Fruit fly (Drosophila melanogaster) whole organism, pupa: ENCODE results near the gene cona.
A peak's percentile ranks its signal among the peaks of the same experiment; 100 is the strongest.

Source experiments
- CG10348 ChIP-seq: fragments of 200-800 bp; sonication (Bioruptor generic); IDR thresholded peaks from 2 replicates; pipeline ENCODE4 v1.3.6; 2022; ENCODE audit warnings: missing biosample characterization, missing genetic modification characterization
- CG12605 ChIP-seq: fragments of 200-800 bp; sonication (Bioruptor generic); IDR thresholded peaks from 2 replicates; pipeline ENCODE4 v1.3.6; 2022; ENCODE audit warnings: missing biosample characterization, missing genetic modification characterization
- CG13204 ChIP-seq: fragments of 200-800 bp; sonication (Bioruptor generic); optimal IDR thresholded peaks from 2 replicates; lab custom pipeline; 2018; ENCODE audit warnings: missing biosample characterization, mild to moderate bottlenecking, missing genetic modification characterization, moderate library complexity
- CG14655 ChIP-seq: fragments of 200-800 bp; sonication (Bioruptor generic); optimal IDR thresholded peaks from 3 replicates; lab custom pipeline; 2017; ENCODE audit warnings: mild to moderate bottlenecking, missing biosample characterization, missing genetic modification reagents, missing genetic modification characterization
- CG15710 ChIP-seq: fragments of 200-800 bp; sonication (Bioruptor generic); optimal IDR thresholded peaks from 2 replicates; lab custom pipeline; 2018; ENCODE audit warnings: missing biosample characterization, mild to moderate bottlenecking, missing genetic modification characterization, moderate library complexity
- CG17806 ChIP-seq: fragments of 200-800 bp; sonication (Bioruptor generic); optimal IDR thresholded peaks from 2 replicates; lab custom pipeline; 2018; ENCODE audit warnings: missing biosample characterization, mild to moderate bottlenecking, missing genetic modification characterization, moderate library complexity
- CG32121 ChIP-seq: fragments of 200-800 bp; sonication (Bioruptor generic); IDR thresholded peaks from 2 replicates; pipeline ENCODE4 v1.3.6; 2022; ENCODE audit warnings: missing biosample characterization, missing genetic modification characterization
- CG34367 ChIP-seq: fragments of 200-800 bp; sonication (Bioruptor generic); optimal IDR thresholded peaks from 2 replicates; lab custom pipeline; 2018; ENCODE audit warnings: missing biosample characterization, mild to moderate bottlenecking, missing genetic modification characterization
- CG4496 ChIP-seq: fragments of 200-800 bp; sonication (Bioruptor generic); IDR thresholded peaks from 3 replicates; pipeline ENCODE4 v1.3.6; 2022; ENCODE audit warnings: missing biosample characterization, missing genetic modification characterization
- CG8159 ChIP-seq: fragments of 200-800 bp; sonication (Bioruptor generic); optimal IDR thresholded peaks from 3 replicates; lab custom pipeline; 2018; ENCODE audit warnings: missing biosample characterization, mild to moderate bottlenecking, missing genetic modification characterization, moderate library complexity
- CG8301 ChIP-seq: fragments of 200-800 bp; sonication (Bioruptor generic); optimal IDR thresholded peaks from 2 replicates; lab custom pipeline; 2018; ENCODE audit warnings: missing biosample characterization, mild to moderate bottlenecking, missing genetic modification characterization
- CG9948 ChIP-seq: fragments of 200-800 bp; sonication (Bioruptor generic); optimal IDR thresholded peaks from 2 replicates; lab custom pipeline; 2018; ENCODE audit warnings: missing biosample characterization, mild to moderate bottlenecking, missing genetic modification characterization, moderate library complexity
- D1 ChIP-seq: fragments of 200-800 bp; sonication (Bioruptor generic); optimal IDR thresholded peaks from 2 replicates; lab custom pipeline; 2018; ENCODE audit warnings: missing biosample characterization, mild to moderate bottlenecking, missing genetic modification characterization, moderate library complexity
- EcR ChIP-seq: fragments of 200-800 bp; sonication (Bioruptor generic); optimal IDR thresholded peaks from 3 replicates; lab custom pipeline; 2019; ENCODE audit warnings: missing biosample characterization, missing genetic modification characterization, mild to moderate bottlenecking, moderate library complexity, missing genetic modification reagents
- Ets98B ChIP-seq: fragments of 200-800 bp; sonication (Bioruptor generic); IDR thresholded peaks from 2 replicates; pipeline ENCODE4 v1.3.6; 2022; ENCODE audit warnings: missing biosample characterization, missing genetic modification characterization
- Pif1A ChIP-seq: fragments of 200-800 bp; sonication (Bioruptor generic); optimal IDR thresholded peaks from 3 replicates; lab custom pipeline; 2016; ENCODE audit warnings: missing biosample characterization, missing genetic modification characterization
- Pif1B ChIP-seq: fragments of 200-800 bp; sonication (Bioruptor generic); optimal IDR thresholded peaks from 3 replicates; lab custom pipeline; 2016; ENCODE audit warnings: missing biosample characterization, missing genetic modification characterization
- Snoo ChIP-seq: fragments of 200-800 bp; sonication (Bioruptor generic); optimal IDR thresholded peaks from 3 replicates; lab custom pipeline; 2017; ENCODE audit warnings: missing biosample characterization, mild to moderate bottlenecking, missing genetic modification characterization, inconsistent platforms
- fd96Ca ChIP-seq: fragments of 200-800 bp; sonication (Bioruptor generic); IDR thresholded peaks from 3 replicates; pipeline ENCODE4 v1.3.6; 2022; ENCODE audit warnings: missing biosample characterization, missing genetic modification characterization
- gl ChIP-seq: fragments of 200-800 bp; sonication (Bioruptor generic); optimal IDR thresholded peaks from 2 replicates; lab custom pipeline; 2018; ENCODE audit warnings: missing biosample characterization, mild to moderate bottlenecking, missing genetic modification characterization
- rn ChIP-seq: fragments of 200-800 bp; sonication (Bioruptor generic); IDR thresholded peaks from 2 replicates; pipeline ENCODE4 v1.3.6; 2022; ENCODE audit warnings: missing biosample characterization, missing genetic modification characterization

The cona gene

dm6 chr3R:18384972-18385371 is 656 bp upstream of the cona start, which contains the start of gene CG14309:
TSS of gene CG14309 (minus strand) at chr3R:18385072.
- TF ChIP-seq rn (no peak), CG8159 (tag; lab: Kevin White, UChicago) (no peak), Pif1B (GFP tag; lab: Kevin White, UChicago) (no peak)

dm6 chr3R:18389790-18390189 is 4.2 kb downstream of the cona start, which contains the start of gene Vha100-4:
TSS of gene Vha100-4 (minus strand) at chr3R:18389805.
- TF ChIP-seq CG14655 (GFP tag; lab: Kevin White, UChicago) (no peak), fd96Ca (no peak), CG13204 (GFP tag; lab: Kevin White, UChicago) (no peak), Pif1B (GFP tag; lab: Kevin White, UChicago) (no peak), Pif1A (no peak), CG15710 (tag; lab: Kevin White, UChicago) (no peak), Snoo (tag; lab: Kevin White, UChicago) (no peak), D1 (no peak), CG17806 (tag; lab: Kevin White, UChicago) (no peak), rn (no peak), EcR (no peak), Ets98B (GFP tag; lab: Robert Waterston, UW) (no peak)

dm6 chr3R:18393436-18393835 is 7.8 kb downstream of the cona start:
- TF ChIP-seq CG32121 (GFP tag; lab: Robert Waterston, UW) (peak; percentile 69; the same call in 1 of the 2 replicates), CG13204 (GFP tag; lab: Kevin White, UChicago) (peak; percentile 36), CG34367 (peak; percentile 40), rn (peak; percentile 44; the same call in 1 of the 2 replicates), CG8301 (no peak), D1 (no peak), Pif1A (peak; percentile 63), CG9948 (tag; lab: Kevin White, UChicago) (no peak), CG4496 (GFP tag; lab: Robert Waterston, UW) (no peak), EcR (peak; percentile 1), CG8159 (tag; lab: Kevin White, UChicago) (peak; percentile 52), CG10348 (GFP tag; lab: Robert Waterston, UW) (no peak), CG12605 (GFP tag; lab: Robert Waterston, UW) (peak; percentile 54), gl (tag; lab: Kevin White, UChicago) (peak; percentile 44), CG17806 (tag; lab: Kevin White, UChicago) (peak; percentile 36), fd96Ca (no peak), Snoo (tag; lab: Kevin White, UChicago) (no peak), Ets98B (GFP tag; lab: Robert Waterston, UW) (peak; percentile 75), CG14655 (GFP tag; lab: Kevin White, UChicago) (no peak), Pif1B (GFP tag; lab: Kevin White, UChicago) (peak; percentile 35), CG15710 (tag; lab: Kevin White, UChicago) (peak; percentile 71)

dm6 chr3R:18394876-18395275 is 9.2 kb downstream of the cona start:
- TF ChIP-seq CG4496 (GFP tag; lab: Robert Waterston, UW) (0 out of 3 replicates have a peak, but pooled peaks have one; percentile 32), EcR (peak; percentile 86), CG14655 (GFP tag; lab: Kevin White, UChicago) (no peak)

dm6 chr3R:18395694-18396093 is 10.1 kb downstream of the cona start:
- no peak for TF ChIP-seq CG34367
- TF ChIP-seq EcR, result no peak

- peak; percentile 94 for TF ChIP-seq rn
- peak; percentile 97 for TF ChIP-seq Ets98B (GFP tag; lab: Robert Waterston, UW)
- TF ChIP-seq D1, result peak; percentile 93
- TF ChIP-seq CG8301, result peak; percentile 98
- TF ChIP-seq CG8159 (tag; lab: Kevin White, UChicago), result peak; percentile 98
- peak; percentile 97 for TF ChIP-seq Pif1A
- peak; percentile 97 for TF ChIP-seq CG17806 (tag; lab: Kevin White, UChicago)
- peak; percentile 98 for TF ChIP-seq CG14655 (GFP tag; lab: Kevin White, UChicago)
- peak; percentile 80 for TF ChIP-seq EcR
- TF ChIP-seq CG12605 (GFP tag; lab: Robert Waterston, UW), result peak; percentile 88
- peak; percentile 98 for TF ChIP-seq CG4496 (GFP tag; lab: Robert Waterston, UW)
- TF ChIP-seq CG10348 (GFP tag; lab: Robert Waterston, UW), result peak; percentile 93
- peak; percentile 98 for TF ChIP-seq gl (tag; lab: Kevin White, UChicago)
- peak; percentile 94 for TF ChIP-seq CG34367
- peak; percentile 94 for TF ChIP-seq Snoo (tag; lab: Kevin White, UChicago)
- peak; percentile 91 for TF ChIP-seq CG13204 (GFP tag; lab: Kevin White, UChicago)
- TF ChIP-seq CG15710 (tag; lab: Kevin White, UChicago), result peak; percentile 97
- peak; percentile 96 for TF ChIP-seq CG9948 (tag; lab: Kevin White, UChicago)
- TF ChIP-seq Pif1B (GFP tag; lab: Kevin White, UChicago), result peak; percentile 97
- TF ChIP-seq fd96Ca, result peak; percentile 97
- peak; percentile 98 for TF ChIP-seq CG32121 (GFP tag; lab: Robert Waterston, UW)
Measured at dm6 chr3R:18396801-18397604, 11.4 kb downstream of the cona start, which contains the start of gene Vti1b. TSS of gene Vti1b (plus strand) at chr3R:18396995.
